Worm (Caenorhabditis elegans) whole organism, midembryonic: ENCODE data around the gene C50A2.3.

Experiments used
- T22C8.4 ChIP-seq: fragments of 200-800 bp; sonication (Bioruptor generic); IDR thresholded peaks from 2 replicates; pipeline ENCODE4 v1.3.6; 2022; ENCODE audit warnings: missing genetic modification characterization, missing compliant biosample characterization
- cog-1 ChIP-seq: sonication (generic microtip); optimal IDR thresholded peaks from 2 replicates; lab custom pipeline; 2016; ENCODE audit warnings: missing genetic modification characterization, missing compliant biosample characterization
- flt-1 ChIP-seq: fragments of 200-800 bp; sonication (Bioruptor generic); IDR thresholded peaks from 2 replicates; pipeline ENCODE4 v1.3.6; 2022; ENCODE audit warnings: missing genetic modification characterization, missing compliant biosample characterization
- klf-2 ChIP-seq: fragments of 200-800 bp; sonication (Bioruptor generic); conservative IDR thresholded peaks from 2 replicates; pipeline ENCODE4 v1.3.6; 2022; ENCODE audit warnings: missing genetic modification reagents, missing genetic modification characterization, missing compliant biosample characterization
- med-1 ChIP-seq: sonication (generic microtip); optimal IDR thresholded peaks from 2 replicates; lab custom pipeline; 2017; ENCODE audit warnings: missing genetic modification characterization, mild to moderate bottlenecking, missing compliant biosample characterization, antibody characterized with exemption, missing genetic modification reagents; ENCODE audit not compliant: insufficient read depth
- ref-1 ChIP-seq: fragments of 200-800 bp; sonication (Bioruptor generic); conservative IDR thresholded peaks from 2 replicates; pipeline ENCODE4 v1.3.6; 2022; ENCODE audit warnings: missing genetic modification reagents, missing genetic modification characterization, missing compliant biosample characterization
- tab-1 ChIP-seq: fragments of 200-800 bp; sonication (Bioruptor generic); IDR thresholded peaks from 2 replicates; pipeline ENCODE4 v1.3.6; 2022; ENCODE audit warnings: missing genetic modification characterization, missing compliant biosample characterization

ce11 chrIV:1096154-1096553 lies 61.7 kb downstream of the C50A2.3 start:
- TF ChIP-seq med-1, result no peak
- no peak for TF ChIP-seq ref-1 (GFP tag; lab: Robert Waterston, UW)
- no peak for TF ChIP-seq tab-1 (GFP tag; lab: Robert Waterston, UW)
- TF ChIP-seq T22C8.4 (GFP tag; lab: Robert Waterston, UW), result no peak
- no peak for TF ChIP-seq flt-1 (GFP tag; lab: Robert Waterston, UW)
- no peak for TF ChIP-seq klf-2 (GFP tag; lab: Robert Waterston, UW)
- TF ChIP-seq cog-1 (tag; lab: Kevin White, UChicago), result no peak
